Fruit fly (Drosophila melanogaster): ENCODE measurements around the gene idc.

dm6 chr3R:20066435-20066834 is 34.8 kb downstream of the idc start:
- TF ChIP-seq CG8478 (optimal IDR thresholded peaks at IDR 0.05) (no peak), EcR (GFP tag; optimal IDR thresholded peaks at IDR 0.05) (no peak)
